Worm (Caenorhabditis elegans): ENCODE data around the gene lron-12.

- TF ChIP-seq nhr-25 (tag; optimal IDR thresholded peaks at IDR 0.05) (no peak), nhr-11 (tag; optimal IDR thresholded peaks at IDR 0.05) (no peak), nhr-23 (tag; optimal IDR thresholded peaks at IDR 0.05) (no peak), mdl-1 (tag; optimal IDR thresholded peaks at IDR 0.05) (no peak), zag-1 (tag; optimal IDR thresholded peaks at IDR 0.05) (no peak), blmp-1 (tag; optimal IDR thresholded peaks at IDR 0.05; ENCODE audit: insufficient read depth) (no peak)
Observed at ce11 chrIII:12155759-12156158, 37.5 kb upstream of the lron-12 start.

Data from whole organism, L2 larva.